Worm (Caenorhabditis elegans): Measurements from ENCODE around the gene col-77.

Gene col-77

DNA sequence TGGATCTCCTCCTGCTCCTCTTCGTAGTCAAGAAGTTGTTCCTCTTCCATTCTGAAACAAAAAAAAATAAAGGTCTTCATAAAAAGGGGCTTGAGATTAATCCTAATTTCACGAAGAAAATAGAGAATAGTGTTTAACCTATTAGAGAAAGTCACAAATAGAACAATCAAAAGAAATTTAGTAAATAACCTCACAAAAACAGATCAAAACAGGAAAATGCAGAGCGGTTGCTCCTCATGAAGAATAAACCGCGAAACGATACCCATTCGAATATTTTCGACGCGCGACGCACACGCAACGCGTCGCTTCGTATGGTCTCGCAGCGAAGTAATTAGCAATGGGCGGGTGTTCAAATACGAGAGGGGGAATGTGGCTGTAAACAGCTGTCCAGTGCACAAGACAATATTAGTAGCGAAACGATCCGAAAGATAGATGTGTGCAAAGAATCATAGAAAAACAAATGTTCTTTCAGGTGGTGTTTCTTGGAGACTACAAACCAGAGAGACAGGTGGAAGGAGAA lies 30.3 kb downstream of the col-77 start, which contains the start of gene hel-1 (continued):
- TF ChIP-seq hsf-1 (GFP tag; IDR thresholded peaks at IDR 0.05) (peak; percentile 57; the same call in 1 of the 2 replicates), K11D2.4 (GFP tag; IDR thresholded peaks at IDR 0.05) (0 out of 2 replicates have a peak, but pooled peaks have one; percentile 27), tlf-1 (GFP tag; optimal IDR thresholded peaks at IDR 0.05) (peak; percentile 2), nfya-2 (GFP tag; IDR thresholded peaks at IDR 0.05) (no peak), aptf-3 (GFP tag; IDR thresholded peaks at IDR 0.05) (no peak), nhr-80 (tag; optimal IDR thresholded peaks at IDR 0.05) (no peak), Y67H2A.10 (GFP tag; conservative IDR thresholded peaks at IDR 0.05) (0 out of 2 replicates have a peak, but pooled peaks have one; percentile 16), lsl-1 (GFP tag; optimal IDR thresholded peaks at IDR 0.05) (peak; percentile 51), egl-44 (GFP tag; IDR thresholded peaks at IDR 0.05) (no peak), Y95B8A.8 (GFP tag; IDR thresholded peaks at IDR 0.05) (0 out of 2 replicates have a peak, but pooled peaks have one; percentile 46), ztf-26 (tag; optimal IDR thresholded peaks at IDR 0.05) (no peak), tbp1 (GFP tag; optimal IDR thresholded peaks at IDR 0.05) (peak; percentile 54)

DNA sequence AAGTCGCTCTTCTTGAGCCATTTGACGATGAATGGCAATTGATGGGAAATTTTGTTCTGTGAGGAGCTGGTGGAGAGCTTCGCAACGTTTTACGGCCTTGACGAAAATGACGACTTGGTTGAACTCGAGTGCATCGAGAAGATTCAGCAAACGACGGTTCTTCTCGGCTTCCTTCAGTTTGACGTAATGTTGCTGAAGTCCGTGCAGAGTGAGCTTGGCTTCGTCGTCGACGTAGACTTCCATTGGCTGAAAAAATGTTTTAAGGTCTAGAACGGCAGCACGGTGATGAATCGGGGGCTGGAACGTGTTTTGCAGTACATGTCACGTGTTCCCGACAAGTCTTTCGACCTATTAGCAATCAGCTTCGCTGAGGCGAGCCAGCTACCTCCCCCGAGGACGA lies 31.7 kb downstream of the col-77 start:
- TF ChIP-seq tbx-9 (tag; optimal IDR thresholded peaks at IDR 0.05; ENCODE audit: borderline replicate concordance) (no peak), ama-1 (optimal IDR thresholded peaks at IDR 0.05) (no peak), ama-1 (GFP tag; optimal IDR thresholded peaks at IDR 0.05) (peak in 1 of 2 experiments; percentile 28)

DNA sequence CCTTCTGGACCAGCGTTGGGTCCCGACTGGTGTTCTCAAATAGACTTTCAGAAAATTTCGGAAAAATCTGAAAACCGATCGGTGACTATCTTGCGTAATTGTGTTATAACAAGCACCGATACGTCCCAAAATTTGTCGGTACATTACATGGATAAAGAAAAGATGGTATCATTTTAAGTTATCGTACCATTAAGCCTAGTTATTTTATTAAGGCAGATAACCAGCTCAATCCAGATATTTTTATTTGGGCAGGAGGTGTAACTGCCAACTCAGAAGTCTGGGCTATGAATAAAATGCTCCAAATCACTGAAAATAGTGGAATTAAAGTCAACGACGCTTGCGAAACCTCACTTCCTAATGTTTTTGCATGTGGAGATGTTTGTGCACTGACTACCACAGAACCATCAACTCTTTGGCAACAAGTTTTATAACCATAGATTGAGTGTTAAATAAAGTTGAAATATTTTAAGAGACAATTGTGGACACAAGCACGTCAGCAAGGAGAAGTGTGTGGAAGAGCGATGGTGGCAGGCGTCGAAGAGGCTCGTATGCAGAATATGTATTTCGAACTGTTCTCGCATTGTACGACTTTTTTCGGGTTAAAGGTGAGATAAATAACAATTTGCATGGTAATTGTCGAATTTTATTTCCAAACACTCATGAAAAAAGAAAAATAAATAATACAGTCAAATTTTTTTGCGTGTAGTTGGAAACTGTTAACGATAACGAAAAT lies 32.8 kb downstream of the col-77 start:
- TF ChIP-seq nhr-80 (tag; optimal IDR thresholded peaks at IDR 0.05) (no peak), hrde-1 (tag; optimal IDR thresholded peaks at IDR 0.05; ENCODE audit: borderline replicate concordance) (peak; percentile 73), cebp-1 (GFP tag; IDR thresholded peaks at IDR 0.05) (no peak), cebp-1 (tag; optimal IDR thresholded peaks at IDR 0.05) (peak; percentile 18), hmg-1.2 (GFP tag; IDR thresholded peaks at IDR 0.05) (peak; percentile 10), repo-1 (tag; optimal IDR thresholded peaks at IDR 0.05) (peak; percentile 34), bed-2 (GFP tag; IDR thresholded peaks at IDR 0.05) (no peak), lsl-1 (GFP tag; optimal IDR thresholded peaks at IDR 0.05) (peak; percentile 3), nhr-90 (tag; optimal IDR thresholded peaks at IDR 0.05) (no peak), T26A5.8 (tag; optimal IDR thresholded peaks at IDR 0.05) (no peak), ceh-58 (GFP tag; IDR thresholded peaks at IDR 0.05) (0 out of 2 replicates have a peak, but pooled peaks have one; percentile 48), sdz-38 (tag; optimal IDR thresholded peaks at IDR 0.05) (no peak), Y53F4B.3 (GFP tag; IDR thresholded peaks at IDR 0.05) (no peak), atf-7 (tag; optimal IDR thresholded peaks at IDR 0.05) (no peak), lag-1 (GFP tag; IDR thresholded peaks at IDR 0.05) (no peak), hsf-1 (GFP tag; IDR thresholded peaks at IDR 0.05) (peak; percentile 44; the same call in 1 of the 2 replicates), lsy-27 (tag; optimal IDR thresholded peaks at IDR 0.05; ENCODE audit: borderline replicate concordance, insufficient read depth) (no peak), ztf-25 (GFP tag; IDR thresholded peaks at IDR 0.05) (0 out of 2 replicates have a peak, but pooled peaks have one; percentile 34), mxl-1 (tag; optimal IDR thresholded peaks at IDR 0.05) (no peak), tlf-1 (GFP tag; optimal IDR thresholded peaks at IDR 0.05) (peak; percentile 51), let-526 (GFP tag; IDR thresholded peaks at IDR 0.05) (no peak), attf-5 (GFP tag; optimal IDR thresholded peaks at IDR 0.05) (peak; percentile 2), F57A8.1 (GFP tag; optimal IDR thresholded peaks at IDR 0.05) (no peak), rec-8 (tag; optimal IDR thresholded peaks at IDR 0.05) (peak in 1 of 2 experiments; percentile 17), tbx-9 (tag; optimal IDR thresholded peaks at IDR 0.05; ENCODE audit: borderline replicate concordance) (no peak), snpc-4 (GFP tag; optimal IDR thresholded peaks at IDR 0.05) (peak; percentile 5), snpc-4 (tag; optimal IDR thresholded peaks at IDR 0.05) (peak in 1 of 4 experiments; percentile 17), xnd-1 (tag; optimal IDR thresholded peaks at IDR 0.05) (peak; percentile 2), madf-6 (GFP tag; IDR thresholded peaks at IDR 0.05) (peak; percentile 49; the same call in 1 of the 2 replicates), efl-1 (GFP tag; optimal IDR thresholded peaks at IDR 0.05) (no peak), C17E4.6 (GFP tag; IDR thresholded peaks at IDR 0.05) (0 out of 2 replicates have a peak, but pooled peaks have one; percentile 5), madf-3 (GFP tag; IDR thresholded peaks at IDR 0.05) (peak; percentile 85), T07F8.4 (tag; optimal IDR thresholded peaks at IDR 0.05) (no peak)

All from whole organism, young adult.